Worm (Caenorhabditis elegans): ENCODE results near the gene col-158.

col-158 gene

ce11 chrV:11796343-11796742, 33.0 kb upstream of the col-158 start:
- no peak for TF ChIP-seq unc-30 (tag; optimal IDR thresholded peaks at IDR 0.05)
- TF ChIP-seq tlp-1 (tag; optimal IDR thresholded peaks at IDR 0.05): no peak
- no peak for TF ChIP-seq swsn-7 (tag; optimal IDR thresholded peaks at IDR 0.05)
- TF ChIP-seq grh-1 (GFP tag; IDR thresholded peaks at IDR 0.05): 0 out of 2 replicates have a peak, but pooled peaks have one; percentile 18
- peak; percentile 1 for TF ChIP-seq lir-3 (tag; optimal IDR thresholded peaks at IDR 0.05; ENCODE audit: poor library complexity)
- no peak for TF ChIP-seq alr-1 (tag; optimal IDR thresholded peaks at IDR 0.05; ENCODE audit: borderline replicate concordance)
- no peak for TF ChIP-seq ama-1 (optimal IDR thresholded peaks at IDR 0.05)
- no peak for TF ChIP-seq skn-1 (tag; optimal IDR thresholded peaks at IDR 0.05)
- TF ChIP-seq efl-3 (GFP tag; optimal IDR thresholded peaks at IDR 0.05): no peak
- no peak for TF ChIP-seq mdl-1 (tag; optimal IDR thresholded peaks at IDR 0.05)
- peak; percentile 28 for TF ChIP-seq blmp-1 (tag; optimal IDR thresholded peaks at IDR 0.05)
- TF ChIP-seq nhr-76 (tag; optimal IDR thresholded peaks at IDR 0.05): no peak
- no peak for TF ChIP-seq jun-1 (tag; optimal IDR thresholded peaks at IDR 0.05)
- no peak for TF ChIP-seq nhr-28 (tag; optimal IDR thresholded peaks at IDR 0.05)
- no peak for TF ChIP-seq ceh-8 (GFP tag; optimal IDR thresholded peaks at IDR 0.05)
- TF ChIP-seq hpl-2 (GFP tag; optimal IDR thresholded peaks at IDR 0.05): no peak
- TF ChIP-seq ceh-63 (GFP tag; optimal IDR thresholded peaks at IDR 0.05): no peak
- peak in 1 of 2 experiments; percentile 58 for TF ChIP-seq lsy-2 (tag; optimal IDR thresholded peaks at IDR 0.05)
- TF ChIP-seq elt-2 (tag; optimal IDR thresholded peaks at IDR 0.05): no peak
- TF ChIP-seq nhr-19 (GFP tag; conservative IDR thresholded peaks at IDR 0.05): peak; percentile 46
- TF ChIP-seq ztf-11 (tag; optimal IDR thresholded peaks at IDR 0.05): no peak
- TF ChIP-seq snu-23 (GFP tag; optimal IDR thresholded peaks at IDR 0.05): peak; percentile 30
- TF ChIP-seq fos-1 (tag; optimal IDR thresholded peaks at IDR 0.05): no peak
- TF ChIP-seq vab-15 (tag; optimal IDR thresholded peaks at IDR 0.05): no peak
- no peak for TF ChIP-seq unc-86 (tag; optimal IDR thresholded peaks at IDR 0.05)
- TF ChIP-seq elt-3 (tag; optimal IDR thresholded peaks at IDR 0.05): peak in 5 of 6 experiments; percentile 30 to 90 (median 51)
- no peak for TF ChIP-seq isw-1 (GFP tag; IDR thresholded peaks at IDR 0.05)
- TF ChIP-seq efl-1 (optimal IDR thresholded peaks at IDR 0.05): no peak
- TF ChIP-seq efl-1 (GFP tag; optimal IDR thresholded peaks at IDR 0.05 in 1 of 2): no peak
- TF ChIP-seq nhr-47 (tag; optimal IDR thresholded peaks at IDR 0.05): no peak
- no peak for TF ChIP-seq unc-98 (GFP tag; IDR thresholded peaks at IDR 0.05)
- no peak for TF ChIP-seq pag-3 (tag; optimal IDR thresholded peaks at IDR 0.05; ENCODE audit: borderline replicate concordance, insufficient read depth)
- TF ChIP-seq sptf-1 (tag; optimal IDR thresholded peaks at IDR 0.05): no peak
- TF ChIP-seq nhr-12 (tag; optimal IDR thresholded peaks at IDR 0.05): no peak
- no peak for TF ChIP-seq rnt-1 (tag; optimal IDR thresholded peaks at IDR 0.05)
- no peak for TF ChIP-seq lin-15B (tag; optimal IDR thresholded peaks at IDR 0.05)
- peak; percentile 39 for TF ChIP-seq unc-130 (tag; optimal IDR thresholded peaks at IDR 0.05)
- TF ChIP-seq ceh-82 (tag; optimal IDR thresholded peaks at IDR 0.05): no peak
- no peak for TF ChIP-seq lin-39 (tag; optimal IDR thresholded peaks at IDR 0.05)
- TF ChIP-seq tbx-2 (tag; optimal IDR thresholded peaks at IDR 0.05): peak; percentile 51
- TF ChIP-seq unc-62 (GFP tag; optimal IDR thresholded peaks at IDR 0.05): no peak
- peak; percentile 60 for TF ChIP-seq nhr-20 (tag; optimal IDR thresholded peaks at IDR 0.05)
- no peak for TF ChIP-seq sox-4 (tag; optimal IDR thresholded peaks at IDR 0.05)
- TF ChIP-seq nhr-77 (tag; optimal IDR thresholded peaks at IDR 0.05): no peak
- TF ChIP-seq ets-5 (GFP tag; IDR thresholded peaks at IDR 0.05): no peak
- peak; percentile 91 for TF ChIP-seq nhr-85 (tag)
- no peak for TF ChIP-seq C04F5.9 (tag; optimal IDR thresholded peaks at IDR 0.05)
- peak in 1 of 2 experiments; percentile 31 for TF ChIP-seq lin-35 (GFP tag; optimal IDR thresholded peaks at IDR 0.05)
- no peak for TF ChIP-seq hlh-17 (GFP tag; optimal IDR thresholded peaks at IDR 0.05; ENCODE audit: borderline replicate concordance)
- no peak for TF ChIP-seq F16B12.6 (tag; optimal IDR thresholded peaks at IDR 0.05)
- no peak for TF ChIP-seq Y116A8C.19 (tag; optimal IDR thresholded peaks at IDR 0.05; ENCODE audit: borderline replicate concordance)
- TF ChIP-seq sup-37 (GFP tag; optimal IDR thresholded peaks at IDR 0.05): no peak
- TF ChIP-seq nhr-84 (tag; optimal IDR thresholded peaks at IDR 0.05): no peak
- TF ChIP-seq mab-9 (GFP tag; IDR thresholded peaks at IDR 0.05): no peak
